Worm (Caenorhabditis elegans) whole organism, mixed stage, embryonic: ENCODE results near the gene abhd-12.

Experiments
- elt-1 ChIP-seq: sonication (generic microtip); optimal IDR thresholded peaks from 2 replicates; lab custom pipeline; 2017; ENCODE audit warnings: missing genetic modification characterization, mild to moderate bottlenecking, missing compliant biosample characterization, antibody characterized with exemption, moderate library complexity, borderline replicate concordance; ENCODE audit not compliant: insufficient read depth
- lin-13 ChIP-seq: fragments of 150-350 bp; optimal IDR thresholded peaks from 2 replicates; lab custom pipeline; 2014; ENCODE audit warnings: missing biosample characterization, missing genetic modification characterization
- mls-2 ChIP-seq: sonication (generic microtip); optimal IDR thresholded peaks from 2 replicates; lab custom pipeline; 2016; ENCODE audit warnings: mild to moderate bottlenecking, missing genetic modification characterization, moderate library complexity, missing compliant biosample characterization
- nhr-237 ChIP-seq: fragments of 150-350 bp; optimal IDR thresholded peaks from 2 replicates; lab custom pipeline; 2014; ENCODE audit warnings: missing biosample characterization, missing genetic modification characterization
- nhr-76 ChIP-seq: sonication (generic microtip); optimal IDR thresholded peaks from 2 replicates; lab custom pipeline; 2017; ENCODE audit warnings: missing biosample characterization, missing genetic modification characterization
- tbx-8 ChIP-seq: fragments of 200-800 bp; sonication (Bioruptor generic); optimal IDR thresholded peaks from 2 replicates; lab custom pipeline; 2018; ENCODE audit warnings: mild to moderate bottlenecking, missing genetic modification characterization, moderate library complexity, missing compliant biosample characterization
- unc-62 ChIP-seq: fragments of 150-350 bp; optimal IDR thresholded peaks from 2 replicates; lab custom pipeline; 2014; ENCODE audit warnings: missing biosample characterization, missing genetic modification reagents, missing genetic modification characterization
- ztf-11 ChIP-seq: fragments of 150-350 bp; optimal IDR thresholded peaks from 2 replicates; lab custom pipeline; 2014; ENCODE audit warnings: missing biosample characterization, missing genetic modification characterization

ce11 chrV:8017924-8018323 lies 34.2 kb downstream of the abhd-12 start:
- TF ChIP-seq elt-1 (tag; lab: Kevin White, UChicago) (no peak), tbx-8 (GFP tag; lab: Kevin White, UChicago) (no peak), mls-2 (tag; lab: Kevin White, UChicago) (no peak), nhr-237 (tag; lab: Kevin White, UChicago) (no peak), nhr-76 (tag; lab: Kevin White, UChicago) (no peak), unc-62 (GFP tag; lab: Kevin White, UChicago) (no peak), lin-13 (tag; lab: Kevin White, UChicago) (no peak), ztf-11 (tag; lab: Kevin White, UChicago) (no peak)
